Fruit fly (Drosophila melanogaster): ENCODE results near the gene CYLD.

dm6 chr2L:10268688-10269087 is 31.0 kb downstream of the CYLD start, which contains the start of gene CG4957:
- TF ChIP-seq CG10654 (GFP tag; optimal IDR thresholded peaks at IDR 0.05) (no peak), br (optimal IDR thresholded peaks at IDR 0.05) (no peak), CG7745 (tag; optimal IDR thresholded peaks at IDR 0.05) (no peak), CHES-1-like (GFP tag; optimal IDR thresholded peaks at IDR 0.05) (no peak), sd (tag; optimal IDR thresholded peaks at IDR 0.05) (peak; percentile 79), CG4360 (GFP tag; IDR thresholded peaks at IDR 0.05) (no peak), CG5245 (GFP tag; optimal IDR thresholded peaks at IDR 0.05) (no peak), maf-S (GFP tag; optimal IDR thresholded peaks at IDR 0.05) (no peak), bigmax (GFP tag; optimal IDR thresholded peaks at IDR 0.05) (no peak), CG8924 (tag; optimal IDR thresholded peaks at IDR 0.05) (no peak), mam (GFP tag; optimal IDR thresholded peaks at IDR 0.05) (no peak), ato (GFP tag; IDR thresholded peaks at IDR 0.05; ENCODE audit: partially characterized antibody) (no peak), lmd (GFP tag; IDR thresholded peaks at IDR 0.05) (no peak), ssp (GFP tag; IDR thresholded peaks at IDR 0.05) (no peak)
